Worm (Caenorhabditis elegans) whole organism, midembryonic: ENCODE data around the gene dmsr-15.

Experiments used
- cog-1 ChIP-seq: sonication (generic microtip); optimal IDR thresholded peaks from 2 replicates; lab custom pipeline; 2016; ENCODE audit warnings: missing genetic modification characterization, missing compliant biosample characterization
- flt-1 ChIP-seq: fragments of 200-800 bp; sonication (Bioruptor generic); IDR thresholded peaks from 2 replicates; pipeline ENCODE4 v1.3.6; 2022; ENCODE audit warnings: missing genetic modification characterization, missing compliant biosample characterization
- klf-2 ChIP-seq: fragments of 200-800 bp; sonication (Bioruptor generic); conservative IDR thresholded peaks from 2 replicates; pipeline ENCODE4 v1.3.6; 2022; ENCODE audit warnings: missing genetic modification reagents, missing genetic modification characterization, missing compliant biosample characterization
- ref-1 ChIP-seq: fragments of 200-800 bp; sonication (Bioruptor generic); conservative IDR thresholded peaks from 2 replicates; pipeline ENCODE4 v1.3.6; 2022; ENCODE audit warnings: missing genetic modification reagents, missing genetic modification characterization, missing compliant biosample characterization

- TF ChIP-seq cog-1 (no peak), klf-2 (GFP tag; lab: Robert Waterston, UW) (no peak), flt-1 (GFP tag; lab: Robert Waterston, UW) (no peak), ref-1 (GFP tag; lab: Robert Waterston, UW) (no peak)
Observed at ce11 chrV:6836036-6836435, 7.3 kb upstream of the dmsr-15 start.
